2 worm cellular contexts compared by ENCODE assay signal in the genomic region with DNA sequence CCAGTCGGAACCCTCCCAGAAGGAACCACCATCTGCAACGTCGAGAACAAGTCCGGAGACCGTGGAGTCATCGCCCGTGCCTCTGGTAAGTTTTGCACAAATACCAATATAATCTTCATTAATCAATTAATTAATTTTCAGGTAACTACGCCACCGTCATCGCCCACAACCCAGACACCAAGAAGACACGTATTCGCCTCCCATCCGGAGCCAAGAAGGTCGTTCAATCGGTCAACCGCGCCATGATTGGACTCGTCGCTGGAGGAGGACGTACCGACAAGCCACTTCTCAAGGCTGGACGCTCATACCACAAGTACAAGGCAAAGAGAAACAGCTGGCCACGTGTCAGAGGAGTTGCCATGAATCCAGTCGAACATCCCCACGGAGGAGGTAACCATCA.
TF ChIP-seq lines count a peak whose summit lies in the region.

No protein-coding gene starts in this region.

TF ChIP-seq in whole organism, L4 larva, 104 proteins besides CTCF, POLR2A, EP300 and RAD21:
- TF ChIP-seq F44E2.7 (GFP tag; IDR thresholded peaks at IDR 0.05; lab: Robert Waterston, UW): peak; percentile 82; the same call in 1 of the 2 replicates

TF ChIP-seq in whole organism, young adult, 124 proteins besides CTCF, POLR2A, EP300 and RAD21:
- peak; percentile 50 for TF ChIP-seq madf-6 (GFP tag; IDR thresholded peaks at IDR 0.05; lab: Robert Waterston, UW)
